Worm (Caenorhabditis elegans): ENCODE measurements around the gene M02B7.2.

ce11 chrIV:3805219-3805618 is 1.8 kb downstream of the M02B7.2 start, which contains the start of gene fbxc-47:
- TF ChIP-seq nhr-237 (tag; optimal IDR thresholded peaks at IDR 0.05) (no peak), fos-1 (tag; optimal IDR thresholded peaks at IDR 0.05) (no peak), lsy-2 (tag; optimal IDR thresholded peaks at IDR 0.05) (no peak), nhr-12 (tag; optimal IDR thresholded peaks at IDR 0.05) (no peak), ztf-11 (tag; optimal IDR thresholded peaks at IDR 0.05) (no peak), nhr-6 (tag; optimal IDR thresholded peaks at IDR 0.05) (no peak), ZK546.5 (tag; optimal IDR thresholded peaks at IDR 0.05) (no peak), nhr-25 (tag; optimal IDR thresholded peaks at IDR 0.05) (no peak), aly-2 (tag; optimal IDR thresholded peaks at IDR 0.05) (no peak), ama-1 (optimal IDR thresholded peaks at IDR 0.05) (no peak)
